Worm (Caenorhabditis elegans) whole organism, L2 larva: ENCODE measurements around the gene F47F2.1.

Experiments used
- C34F6.9 ChIP-seq: fragments of 150-350 bp; optimal IDR thresholded peaks from 2 replicates; lab custom pipeline; 2014; ENCODE audit warnings: missing biosample characterization, missing genetic modification characterization
- F13H6.1 ChIP-seq: sonication (generic microtip); optimal IDR thresholded peaks from 2 replicates; lab custom pipeline; 2016; ENCODE audit warnings: missing genetic modification characterization, missing compliant biosample characterization
- R02D3.7 ChIP-seq: fragments of 150-350 bp; optimal IDR thresholded peaks from 2 replicates; lab custom pipeline; 2014; ENCODE audit warnings: missing biosample characterization, missing genetic modification characterization
- Y55F3AM.14 ChIP-seq: fragments of 200-800 bp; sonication (Bioruptor generic); optimal IDR thresholded peaks from 2 replicates; lab custom pipeline; 2018; ENCODE audit warnings: mild to moderate bottlenecking, missing genetic modification characterization, missing compliant biosample characterization
- ZK546.5 ChIP-seq: sonication (generic microtip); optimal IDR thresholded peaks from 2 replicates; lab custom pipeline; 2017; ENCODE audit warnings: missing biosample characterization, missing genetic modification characterization
- alr-1 ChIP-seq: fragments of 150-350 bp; optimal IDR thresholded peaks from 2 replicates; lab custom pipeline; 2014; ENCODE audit warnings: missing biosample characterization, missing genetic modification characterization
- aly-2 ChIP-seq: fragments of 150-350 bp; optimal IDR thresholded peaks from 2 replicates; lab custom pipeline; 2014; ENCODE audit warnings: missing biosample characterization, missing genetic modification characterization
- ama-1 ChIP-seq: fragments of 150-350 bp; optimal IDR thresholded peaks from 2 replicates; lab custom pipeline; 2018; ENCODE audit warnings: inconsistent platforms
- blmp-1 ChIP-seq: sonication (generic microtip); optimal IDR thresholded peaks from 2 replicates; lab custom pipeline; 2017; ENCODE audit warnings: missing genetic modification characterization, mild to moderate bottlenecking, missing compliant biosample characterization, antibody characterized with exemption, moderate library complexity; ENCODE audit not compliant: insufficient read depth
- ceh-16 ChIP-seq: fragments of 150-350 bp; optimal IDR thresholded peaks from 2 replicates; lab custom pipeline; 2014; ENCODE audit warnings: missing biosample characterization, missing genetic modification characterization
- ceh-82 ChIP-seq: fragments of 150-350 bp; optimal IDR thresholded peaks from 2 replicates; lab custom pipeline; 2014; ENCODE audit warnings: missing biosample characterization, missing genetic modification characterization
- crh-2 ChIP-seq: sonication (generic microtip); optimal IDR thresholded peaks from 2 replicates; lab custom pipeline; 2017; ENCODE audit warnings: missing biosample characterization, missing genetic modification characterization
- dmd-4 ChIP-seq: sonication (generic microtip); optimal IDR thresholded peaks from 2 replicates; lab custom pipeline; 2017; ENCODE audit warnings: missing biosample characterization, missing genetic modification characterization
- egl-27 ChIP-seq: sonication (generic microtip); optimal IDR thresholded peaks from 3 replicates; lab custom pipeline; 2017; ENCODE audit warnings: missing biosample characterization, missing genetic modification reagents, missing genetic modification characterization
- elt-1 ChIP-seq: fragments of 150-350 bp; optimal IDR thresholded peaks from 2 replicates; lab custom pipeline; 2014; ENCODE audit warnings: missing biosample characterization, missing genetic modification characterization
- elt-3 ChIP-seq: sonication (generic microtip); optimal IDR thresholded peaks from 2 replicates; lab custom pipeline; 2017; ENCODE audit warnings: missing biosample characterization, missing genetic modification characterization
- fos-1 ChIP-seq: fragments of 150-350 bp; optimal IDR thresholded peaks from 2 replicates; lab custom pipeline; 2014; ENCODE audit warnings: missing biosample characterization, missing genetic modification characterization
- gmeb-1 ChIP-seq: fragments of 150-350 bp; optimal IDR thresholded peaks from 2 replicates; lab custom pipeline; 2014; ENCODE audit warnings: missing biosample characterization, missing genetic modification characterization
- lin-11 ChIP-seq: fragments of 150-350 bp; sonication (generic microtip); optimal IDR thresholded peaks from 2 replicates; lab custom pipeline; 2014; ENCODE audit warnings: missing biosample characterization, missing genetic modification characterization, inconsistent platforms, mixed read lengths
- lin-13 ChIP-seq: fragments of 150-350 bp; optimal IDR thresholded peaks from 2 replicates; lab custom pipeline; 2014; ENCODE audit warnings: missing biosample characterization, missing genetic modification reagents, missing genetic modification characterization
- mab-5 ChIP-seq: fragments of 150-350 bp; optimal IDR thresholded peaks from 2 replicates; lab custom pipeline; 2014; ENCODE audit warnings: missing biosample characterization, missing genetic modification characterization
- mbf-1 ChIP-seq: sonication (generic microtip); optimal IDR thresholded peaks from 2 replicates; lab custom pipeline; 2017; ENCODE audit warnings: missing biosample characterization, missing genetic modification characterization
- mdl-1 ChIP-seq, 2 experiments: fragments of 150-350 bp in 1 of 2; sonication (generic microtip) in 1 of 2; optimal IDR thresholded peaks; 2 replicates each; lab custom pipeline; 2017; ENCODE audit warnings: missing biosample characterization in 2 of 2, missing genetic modification characterization in 2 of 2
- nhr-10 ChIP-seq: sonication (generic microtip); optimal IDR thresholded peaks from 2 replicates; lab custom pipeline; 2017; ENCODE audit warnings: missing biosample characterization, missing genetic modification characterization
- nhr-11 ChIP-seq: fragments of 150-350 bp; optimal IDR thresholded peaks from 2 replicates; lab custom pipeline; 2014; ENCODE audit warnings: missing biosample characterization, missing genetic modification characterization
- nhr-12 ChIP-seq: fragments of 150-350 bp; optimal IDR thresholded peaks from 2 replicates; lab custom pipeline; 2014; ENCODE audit warnings: missing biosample characterization, missing genetic modification characterization
- nhr-129 ChIP-seq: fragments of 150-350 bp; optimal IDR thresholded peaks from 2 replicates; lab custom pipeline; 2014; ENCODE audit warnings: missing biosample characterization, missing genetic modification characterization
- nhr-21 ChIP-seq: fragments of 150-350 bp; optimal IDR thresholded peaks from 2 replicates; lab custom pipeline; 2014; ENCODE audit warnings: missing biosample characterization, missing genetic modification characterization
- nhr-23 ChIP-seq: fragments of 150-350 bp; optimal IDR thresholded peaks from 2 replicates; lab custom pipeline; 2014; ENCODE audit warnings: missing biosample characterization, missing genetic modification reagents, missing genetic modification characterization
- nhr-25 ChIP-seq: fragments of 150-350 bp; sonication (generic microtip); optimal IDR thresholded peaks from 3 replicates; lab custom pipeline; 2014; ENCODE audit warnings: missing biosample characterization, missing genetic modification characterization
- nhr-6 ChIP-seq: fragments of 150-350 bp; optimal IDR thresholded peaks from 2 replicates; lab custom pipeline; 2014; ENCODE audit warnings: missing biosample characterization, missing genetic modification characterization
- nhr-77 ChIP-seq: fragments of 150-350 bp; optimal IDR thresholded peaks from 2 replicates; lab custom pipeline; 2014; ENCODE audit warnings: missing biosample characterization, missing genetic modification characterization
- peb-1 ChIP-seq: fragments of 150-350 bp; optimal IDR thresholded peaks from 2 replicates; lab custom pipeline; 2014; ENCODE audit warnings: missing biosample characterization, missing genetic modification characterization
- sem-4 ChIP-seq: fragments of 150-350 bp; optimal IDR thresholded peaks from 2 replicates; lab custom pipeline; 2014; ENCODE audit warnings: missing biosample characterization, missing genetic modification reagents, missing genetic modification characterization
- skn-1 ChIP-seq: sonication (generic microtip); optimal IDR thresholded peaks from 2 replicates; lab custom pipeline; 2017; ENCODE audit warnings: missing biosample characterization, missing genetic modification characterization
- sma-3 ChIP-seq: sonication (generic microtip); optimal IDR thresholded peaks from 2 replicates; lab custom pipeline; 2016; ENCODE audit warnings: missing genetic modification reagents, missing genetic modification characterization, missing compliant biosample characterization
- snpc-4 ChIP-seq: fragments of 150-350 bp; optimal IDR thresholded peaks from 2 replicates; lab custom pipeline; 2014; ENCODE audit warnings: missing biosample characterization, missing genetic modification characterization
- unc-39 ChIP-seq: fragments of 150-350 bp; optimal IDR thresholded peaks from 2 replicates; lab custom pipeline; 2014; ENCODE audit warnings: missing biosample characterization, missing genetic modification characterization
- unc-55 ChIP-seq: fragments of 150-350 bp; sonication (generic microtip); optimal IDR thresholded peaks from 3 replicates; lab custom pipeline; 2014; ENCODE audit warnings: missing biosample characterization, missing genetic modification reagents, missing genetic modification characterization
- zag-1 ChIP-seq: fragments of 150-350 bp; optimal IDR thresholded peaks from 2 replicates; lab custom pipeline; 2014; ENCODE audit warnings: missing biosample characterization, missing genetic modification characterization
- ztf-11 ChIP-seq: sonication (generic microtip); optimal IDR thresholded peaks from 2 replicates; lab custom pipeline; 2017; ENCODE audit warnings: missing biosample characterization, missing genetic modification characterization
- ztf-4 ChIP-seq: fragments of 150-350 bp; optimal IDR thresholded peaks from 2 replicates; lab custom pipeline; 2014; ENCODE audit warnings: missing biosample characterization, missing genetic modification characterization

F47F2.1 gene

ce11 chrX:3919689-3920088 is 41.4 kb downstream of the F47F2.1 start:
- TF ChIP-seq nhr-77 (tag; lab: Kevin White, UChicago) (no peak), nhr-11 (tag; lab: Kevin White, UChicago) (no peak), elt-3 (tag; lab: Kevin White, UChicago) (no peak), elt-1 (tag; lab: Kevin White, UChicago) (no peak), gmeb-1 (tag; lab: Kevin White, UChicago) (no peak), nhr-25 (tag; lab: Kevin White, UChicago) (no peak), zag-1 (no peak), dmd-4 (tag; lab: Kevin White, UChicago) (no peak), nhr-23 (tag; lab: Kevin White, UChicago) (no peak), Y55F3AM.14 (GFP tag; lab: Kevin White, UChicago) (no peak), F13H6.1 (tag; lab: Kevin White, UChicago) (no peak), skn-1 (no peak), fos-1 (tag; lab: Kevin White, UChicago) (no peak), unc-55 (GFP tag; lab: Kevin White, UChicago) (no peak)

- TF ChIP-seq C34F6.9 (tag; lab: Kevin White, UChicago) (no peak), mab-5 (no peak), nhr-25 (tag; lab: Kevin White, UChicago) (no peak), R02D3.7 (tag; lab: Kevin White, UChicago) (no peak), ama-1 (lab: Kevin White, UChicago) (no peak), elt-1 (tag; lab: Kevin White, UChicago) (no peak), ZK546.5 (tag; lab: Kevin White, UChicago) (no peak), egl-27 (no peak), peb-1 (tag; lab: Kevin White, UChicago) (no peak), unc-39 (tag; lab: Kevin White, UChicago) (no peak)
These were observed 41.8 kb downstream of the F47F2.1 start, which contains the start of gene T22B2.2 for ce11 chrX:3920101-3920500. TSS of gene T22B2.2 (plus strand) at chrX:3920401.

DNA sequence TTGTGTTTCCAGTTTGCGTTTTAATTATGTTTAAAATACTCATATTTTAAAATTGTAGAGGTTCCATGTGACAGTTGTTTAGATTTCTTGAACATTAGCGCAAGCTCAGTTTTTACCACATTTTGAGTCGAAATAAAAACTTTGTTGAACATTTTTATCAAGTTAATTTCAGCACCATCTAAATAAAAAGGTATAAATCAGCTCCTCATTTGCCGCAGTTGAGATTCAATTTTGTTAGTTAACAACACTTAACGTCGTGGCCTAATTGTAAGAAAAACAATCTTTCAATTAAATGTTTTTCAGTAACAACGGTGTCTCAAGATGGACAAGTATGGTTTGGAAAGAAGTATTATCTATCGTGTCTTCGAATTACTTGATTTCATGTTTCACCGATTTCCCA is 42.4 kb downstream of the F47F2.1 start:
- TF ChIP-seq crh-2 (tag; lab: Kevin White, UChicago): no peak
- no peak for TF ChIP-seq nhr-11 (tag; lab: Kevin White, UChicago)
- TF ChIP-seq peb-1 (tag; lab: Kevin White, UChicago): no peak
- TF ChIP-seq elt-1 (tag; lab: Kevin White, UChicago): no peak
- no peak for TF ChIP-seq blmp-1 (tag; lab: Kevin White, UChicago)
- TF ChIP-seq dmd-4 (tag; lab: Kevin White, UChicago): no peak
- TF ChIP-seq lin-13 (GFP tag; lab: Kevin White, UChicago): no peak
- TF ChIP-seq nhr-10 (tag; lab: Kevin White, UChicago): no peak
- no peak for TF ChIP-seq sem-4 (tag; lab: Kevin White, UChicago)
- TF ChIP-seq R02D3.7 (tag; lab: Kevin White, UChicago): no peak
- no peak for TF ChIP-seq ztf-4 (tag; lab: Kevin White, UChicago)
- no peak for TF ChIP-seq nhr-23 (tag; lab: Kevin White, UChicago)
- TF ChIP-seq aly-2 (tag; lab: Kevin White, UChicago): no peak
- no peak for TF ChIP-seq nhr-6 (tag; lab: Kevin White, UChicago)
- no peak for TF ChIP-seq fos-1 (tag; lab: Kevin White, UChicago)
- no peak for TF ChIP-seq zag-1

DNA sequence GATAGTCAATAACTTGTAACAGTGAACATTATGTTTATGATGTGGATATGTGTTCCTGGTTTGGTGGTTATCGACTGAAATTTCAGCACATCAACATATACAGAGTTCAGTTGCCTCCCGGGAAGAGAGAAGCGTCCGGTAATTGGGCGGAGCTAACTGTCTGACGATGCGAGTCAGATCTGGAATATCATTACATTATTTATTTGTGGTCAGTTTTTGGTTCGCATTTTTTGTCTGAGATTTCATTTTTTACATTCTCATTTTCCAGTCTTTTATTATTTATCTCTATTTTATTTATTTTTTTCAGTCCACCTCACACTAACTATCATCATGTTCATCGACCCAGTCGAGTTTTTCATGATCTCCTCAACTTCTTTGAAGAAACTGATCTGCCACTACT is 47.4 kb downstream of the F47F2.1 start, which contains the start of gene T22B2.1:
Gene T22B2.1, plus strand, starts transcription at position 301 of the 400 bp plus-strand sequence.
- no peak for TF ChIP-seq fos-1 (tag; lab: Kevin White, UChicago)
- no peak for TF ChIP-seq lin-11 (tag; lab: Kevin White, UChicago)
- TF ChIP-seq nhr-77 (tag; lab: Kevin White, UChicago): no peak
- TF ChIP-seq mbf-1 (tag; lab: Kevin White, UChicago): no peak
- TF ChIP-seq crh-2 (tag; lab: Kevin White, UChicago): no peak
- no peak for TF ChIP-seq Y55F3AM.14 (GFP tag; lab: Kevin White, UChicago)
- TF ChIP-seq ztf-4 (tag; lab: Kevin White, UChicago): no peak
- TF ChIP-seq F13H6.1 (tag; lab: Kevin White, UChicago): no peak
- no peak for TF ChIP-seq ceh-82 (tag; lab: Kevin White, UChicago)
- no peak for TF ChIP-seq elt-3 (tag; lab: Kevin White, UChicago)
- no peak for TF ChIP-seq nhr-6 (tag; lab: Kevin White, UChicago)

DNA sequence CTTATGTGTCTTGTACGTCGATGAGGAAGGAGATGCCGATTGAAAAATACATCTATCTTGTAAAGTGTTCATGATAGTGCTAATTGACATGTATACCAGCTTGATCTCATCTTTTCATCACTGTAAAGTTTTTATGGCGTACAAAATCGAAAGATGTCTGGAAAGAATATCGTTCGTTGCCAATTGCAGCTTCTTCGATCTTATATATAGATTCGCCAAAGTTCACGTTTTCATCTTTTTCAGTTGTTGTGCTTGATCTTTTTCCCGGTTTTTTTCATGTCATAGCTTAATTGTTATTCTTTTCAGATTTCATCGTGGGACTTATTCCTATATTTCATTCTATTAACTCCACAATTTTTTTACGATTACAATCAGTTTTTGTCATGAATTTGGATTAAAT is 53.0 kb downstream of the F47F2.1 start, which contains the start of gene adt-3:
Gene adt-3, plus strand, starts transcription at position 301 of the 400 bp plus-strand sequence.
- TF ChIP-seq C34F6.9 (tag; lab: Kevin White, UChicago) (no peak), snpc-4 (tag; lab: Kevin White, UChicago) (no peak), mbf-1 (tag; lab: Kevin White, UChicago) (no peak), ama-1 (lab: Kevin White, UChicago) (no peak), F13H6.1 (tag; lab: Kevin White, UChicago) (no peak), alr-1 (tag; lab: Kevin White, UChicago) (no peak), skn-1 (no peak), nhr-12 (tag; lab: Kevin White, UChicago) (no peak), nhr-21 (tag; lab: Kevin White, UChicago) (no peak), ztf-4 (tag; lab: Kevin White, UChicago) (no peak), blmp-1 (tag; lab: Kevin White, UChicago) (no peak), sma-3 (GFP tag; lab: Kevin White, UChicago) (no peak), ztf-11 (tag; lab: Kevin White, UChicago) (no peak), nhr-129 (tag; lab: Kevin White, UChicago) (no peak), mdl-1 (tag; optimal IDR thresholded peaks at IDR 0.05; lab: Kevin White, UChicago) (no peak), lin-11 (tag; lab: Kevin White, UChicago) (no peak), ceh-16 (tag; lab: Kevin White, UChicago) (no peak), nhr-11 (tag; lab: Kevin White, UChicago) (no peak)
